Fruit fly (Drosophila melanogaster): ENCODE data around the gene CG31797.

DNA sequence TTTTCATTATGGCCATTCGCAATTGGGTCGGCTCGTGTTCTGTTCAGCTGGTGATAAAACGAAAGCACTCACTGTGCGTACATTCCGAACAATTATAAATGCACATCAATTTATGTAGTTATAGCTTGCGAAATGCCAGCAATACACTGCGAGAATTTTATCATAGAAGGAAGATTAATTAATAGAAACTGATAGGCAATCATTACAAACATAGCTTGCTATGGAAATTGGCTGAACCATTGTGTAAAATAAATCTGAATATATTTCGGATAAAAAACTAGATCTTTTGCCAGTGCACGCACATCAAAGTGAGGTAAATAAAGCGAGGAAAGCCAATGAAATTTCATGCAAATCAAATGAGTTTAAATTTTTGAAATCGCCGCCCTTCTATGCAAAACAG lies 23.4 kb downstream of the CG31797 start:
- TF ChIP-seq CTCF (optimal IDR thresholded peaks at IDR 0.05) = no peak
- TF ChIP-seq CG8478 (optimal IDR thresholded peaks at IDR 0.05) = no peak
